Worm (Caenorhabditis elegans): Measurements from ENCODE around the gene hda-6.
"Not testable (repeated sequence)": the region's sequence is repeated elsewhere in the genome, so short reads cannot be mapped to it uniquely, and the experiment has no call there.

The hda-6 gene

DNA sequence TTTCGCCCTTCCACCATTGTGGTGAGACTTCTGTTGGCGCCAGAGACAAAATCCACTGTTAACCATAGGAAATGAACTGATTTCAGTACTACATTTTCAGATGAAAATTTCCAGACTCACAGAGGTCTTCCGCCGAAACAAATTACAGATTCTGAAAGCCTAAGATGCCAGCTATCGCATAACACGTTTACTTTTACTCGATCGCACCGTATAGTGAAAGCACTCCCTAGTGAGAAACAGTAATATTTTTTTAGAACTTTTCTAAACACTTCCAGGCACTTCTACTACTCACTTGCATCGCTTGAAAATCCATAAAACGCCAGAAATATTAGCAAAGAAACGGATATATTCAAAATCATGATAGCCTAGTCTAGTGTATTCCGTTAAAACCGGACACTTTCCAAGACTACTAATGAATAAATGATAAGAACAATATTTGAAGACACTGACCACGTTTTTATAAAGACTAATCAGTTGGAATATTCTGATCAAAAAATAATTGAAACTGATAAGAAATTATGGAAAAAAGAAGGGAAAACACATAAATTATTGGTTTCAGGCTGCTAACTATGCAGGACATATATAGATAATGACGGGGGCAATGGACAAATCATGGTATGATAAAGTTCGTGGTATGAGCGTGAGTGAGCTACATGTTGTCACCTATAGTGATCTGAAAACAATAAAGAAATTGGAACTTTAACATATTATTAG is 13.5 kb downstream of the hda-6 start, which contains the start of gene gba-4:
Gene gba-4 (minus strand): TSS at position 418 of the 714 bp plus-strand sequence.
- not testable (repeated sequence) for TF ChIP-seq snpc-4 (GFP tag; optimal IDR thresholded peaks at IDR 0.05); rpc-1 (optimal IDR thresholded peaks at IDR 0.05)
- peak in 1 of 4 experiments; percentile 35 for TF ChIP-seq snpc-4 (tag; optimal IDR thresholded peaks at IDR 0.05)
- peak; percentile 75 for TF ChIP-seq tbp1 (GFP tag; optimal IDR thresholded peaks at IDR 0.05)
- TF ChIP-seq B0261.1 (tag; optimal IDR thresholded peaks at IDR 0.05) = peak; percentile 51
- TF ChIP-seq nhr-80 (tag; optimal IDR thresholded peaks at IDR 0.05) = peak; percentile 72
- peak; percentile 42 for TF ChIP-seq rpc-1 (tag; optimal IDR thresholded peaks at IDR 0.05)

DNA sequence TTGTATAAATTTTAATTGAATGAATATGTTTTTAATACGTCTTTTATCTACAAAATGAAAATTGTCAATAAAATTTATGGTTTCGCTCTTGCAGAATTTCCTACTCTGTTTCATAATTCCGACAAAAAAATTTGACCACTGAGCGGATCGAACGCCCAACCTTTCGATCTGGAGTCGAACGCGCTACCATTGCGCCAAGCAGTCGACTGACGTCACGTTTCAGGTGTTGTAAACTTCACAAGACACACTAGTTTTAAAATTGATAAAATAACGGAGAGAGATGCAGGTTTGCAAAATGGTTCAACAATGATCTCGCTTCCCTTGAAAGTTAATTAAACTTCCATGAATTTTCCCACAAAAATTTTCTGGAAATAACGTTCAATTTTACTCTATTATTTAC is 19.9 kb downstream of the hda-6 start:
- TF ChIP-seq fkh-3 (tag; optimal IDR thresholded peaks at IDR 0.05) = no peak
- no peak for TF ChIP-seq madf-8 (GFP tag; conservative IDR thresholded peaks at IDR 0.05)
- no peak for TF ChIP-seq ztf-6 (GFP tag; IDR thresholded peaks at IDR 0.05)
- TF ChIP-seq ama-1 (optimal IDR thresholded peaks at IDR 0.05) = no peak
- TF ChIP-seq ama-1 (GFP tag; optimal IDR thresholded peaks at IDR 0.05) = no peak
- TF ChIP-seq F33H1.4 (GFP tag; IDR thresholded peaks at IDR 0.05) = no peak
- TF ChIP-seq akir-1 (GFP tag; optimal IDR thresholded peaks at IDR 0.05) = no peak
- no peak for TF ChIP-seq ztf-22 (GFP tag; optimal IDR thresholded peaks at IDR 0.05)
- no peak for TF ChIP-seq T07F8.4 (tag; optimal IDR thresholded peaks at IDR 0.05)
- TF ChIP-seq F23B12.7 (tag; optimal IDR thresholded peaks at IDR 0.05; ENCODE audit: insufficient read depth) = peak; percentile 45
- peak; percentile 68 for TF ChIP-seq B0261.1 (tag; optimal IDR thresholded peaks at IDR 0.05)
- TF ChIP-seq him-1 (tag; optimal IDR thresholded peaks at IDR 0.05) = peak; percentile 42
- no peak for TF ChIP-seq ets-4 (GFP tag; optimal IDR thresholded peaks at IDR 0.05)
- peak; percentile 0 for TF ChIP-seq atf-7 (tag; optimal IDR thresholded peaks at IDR 0.05)
- 0 out of 2 replicates have a peak, but pooled peaks have one; percentile 53 for TF ChIP-seq pbrm-1 (GFP tag; IDR thresholded peaks at IDR 0.05)
- no peak for TF ChIP-seq ZK185.1 (tag; optimal IDR thresholded peaks at IDR 0.05; ENCODE audit: poor library complexity, severe bottlenecking)
- TF ChIP-seq nhr-27 (tag; optimal IDR thresholded peaks at IDR 0.05) = no peak
- TF ChIP-seq bed-2 (GFP tag; IDR thresholded peaks at IDR 0.05) = no peak
- TF ChIP-seq lin-54 (GFP tag; optimal IDR thresholded peaks at IDR 0.05) = peak; percentile 41
- no peak for TF ChIP-seq egl-18 (GFP tag; IDR thresholded peaks at IDR 0.05)
- no peak for TF ChIP-seq F49E8.2 (tag; optimal IDR thresholded peaks at IDR 0.05; ENCODE audit: insufficient read depth)
- no peak for TF ChIP-seq nhr-179 (tag; optimal IDR thresholded peaks at IDR 0.05)
- TF ChIP-seq chd-7 (tag; optimal IDR thresholded peaks at IDR 0.05) = no peak
- TF ChIP-seq let-607 (tag; optimal IDR thresholded peaks at IDR 0.05) = no peak
- no peak for TF ChIP-seq hmg-20 (GFP tag; IDR thresholded peaks at IDR 0.05)
- TF ChIP-seq mcd-1 (GFP tag; IDR thresholded peaks at IDR 0.05) = no peak
- TF ChIP-seq nhr-120 (GFP tag; IDR thresholded peaks at IDR 0.05) = no peak
- TF ChIP-seq snpc-1.1 (tag; optimal IDR thresholded peaks at IDR 0.05; ENCODE audit: insufficient read depth) = peak; percentile 87
- TF ChIP-seq lag-1 (GFP tag; IDR thresholded peaks at IDR 0.05) = no peak
- TF ChIP-seq nhr-90 (tag; optimal IDR thresholded peaks at IDR 0.05) = peak; percentile 4
- peak; percentile 55 for TF ChIP-seq rpc-1 (optimal IDR thresholded peaks at IDR 0.05)
- TF ChIP-seq rpc-1 (tag; optimal IDR thresholded peaks at IDR 0.05) = peak; percentile 79
- TF ChIP-seq cebp-2 (GFP tag; IDR thresholded peaks at IDR 0.05) = no peak
- TF ChIP-seq F39B2.1 (GFP tag; IDR thresholded peaks at IDR 0.05) = no peak
- peak; percentile 45; the same call in 1 of the 2 replicates for TF ChIP-seq D2030.7 (GFP tag; IDR thresholded peaks at IDR 0.05)
- TF ChIP-seq die-1 (tag; optimal IDR thresholded peaks at IDR 0.05) = peak; percentile 47
- TF ChIP-seq zfh-2 (GFP tag; conservative IDR thresholded peaks at IDR 0.05) = no peak
- no peak for TF ChIP-seq ztf-28 (GFP tag; IDR thresholded peaks at IDR 0.05)
- TF ChIP-seq sea-2 (GFP tag; IDR thresholded peaks at IDR 0.05) = no peak
- peak; percentile 21 for TF ChIP-seq nhr-80 (tag; optimal IDR thresholded peaks at IDR 0.05)
- no peak; the same call in 1 of the 2 replicates for TF ChIP-seq hmg-1.2 (GFP tag; IDR thresholded peaks at IDR 0.05)
- TF ChIP-seq F10E7.11 (tag; optimal IDR thresholded peaks at IDR 0.05) = no peak
- 0 out of 2 replicates have a peak, but pooled peaks have one; percentile 36 for TF ChIP-seq nfyb-1 (GFP tag; IDR thresholded peaks at IDR 0.05)

Measured in whole organism, young adult.